Worm (Caenorhabditis elegans): ENCODE measurements around the gene math-45.

DNA sequence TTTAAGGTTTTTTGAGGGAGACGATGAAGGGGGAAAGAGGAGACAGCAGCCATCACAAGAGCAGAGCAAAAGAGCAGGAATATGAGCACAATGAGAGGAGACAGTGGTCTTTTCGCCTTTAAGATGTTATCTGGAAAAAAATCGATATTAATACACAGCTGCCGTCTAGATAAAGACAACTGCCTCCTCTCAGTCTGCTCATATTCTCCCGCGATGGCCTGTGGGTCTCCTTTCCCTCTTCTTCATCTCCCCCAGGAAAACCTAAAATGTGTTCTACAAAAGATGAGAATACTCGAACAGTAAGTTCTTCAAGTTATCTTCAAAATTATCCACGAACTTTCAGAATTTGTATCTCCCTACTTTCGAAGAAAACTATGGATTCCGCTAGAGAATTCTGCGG lies 33.2 kb upstream of the math-45 start, which contains the start of the genes fbxb-52 and fbxb-51:
- TF ChIP-seq ceh-82 (tag; optimal IDR thresholded peaks at IDR 0.05) (no peak), mdl-1 (tag; optimal IDR thresholded peaks at IDR 0.05) (no peak), F13H6.1 (tag; optimal IDR thresholded peaks at IDR 0.05) (no peak), aly-2 (tag; optimal IDR thresholded peaks at IDR 0.05) (no peak), C34F6.9 (tag; optimal IDR thresholded peaks at IDR 0.05) (no peak), nhr-237 (tag; optimal IDR thresholded peaks at IDR 0.05) (no peak), ZK546.5 (tag; optimal IDR thresholded peaks at IDR 0.05) (no peak), snpc-4 (tag; optimal IDR thresholded peaks at IDR 0.05) (no peak), unc-55 (GFP tag; optimal IDR thresholded peaks at IDR 0.05) (no peak), nhr-77 (tag; optimal IDR thresholded peaks at IDR 0.05) (no peak)

Data from whole organism, L2 larva.